Worm (Caenorhabditis elegans) whole organism, young adult: ENCODE data around the gene F26D2.13.

Experiments used
- B0035.1 ChIP-seq: sonication (generic microtip); optimal IDR thresholded peaks from 2 replicates; lab custom pipeline; 2016; ENCODE audit warnings: missing genetic modification characterization, mild to moderate bottlenecking, missing compliant biosample characterization, missing genotype, missing genetic modification reagents
- C06A6.2 ChIP-seq: fragments of 200-800 bp; sonication (Bioruptor generic); conservative IDR thresholded peaks from 2 replicates; pipeline ENCODE4 v1.3.6; 2022; ENCODE audit warnings: missing genetic modification characterization, missing compliant biosample characterization
- C17E4.6 ChIP-seq: fragments of 200-800 bp; sonication (Bioruptor generic); IDR thresholded peaks from 2 replicates; pipeline ENCODE4 v1.3.6; 2022; ENCODE audit warnings: missing genetic modification reagents, missing genetic modification characterization, missing compliant biosample characterization
- F39B2.1 ChIP-seq: fragments of 200-800 bp; sonication (Bioruptor generic); IDR thresholded peaks from 2 replicates; pipeline ENCODE4 v1.3.6; 2022; ENCODE audit warnings: missing genetic modification reagents, missing genetic modification characterization, missing compliant biosample characterization
- F52B5.7 ChIP-seq: sonication (generic microtip); optimal IDR thresholded peaks from 2 replicates; lab custom pipeline; 2016; ENCODE audit warnings: mild to moderate bottlenecking, missing genetic modification characterization, missing compliant biosample characterization
- F57C9.4 ChIP-seq: sonication (generic microtip); optimal IDR thresholded peaks from 2 replicates; lab custom pipeline; 2017; ENCODE audit warnings: mild to moderate bottlenecking, missing genetic modification characterization, missing compliant biosample characterization
- K11D2.4 ChIP-seq: fragments of 200-800 bp; sonication (Bioruptor generic); IDR thresholded peaks from 2 replicates; pipeline ENCODE4 v1.3.6; 2022; ENCODE audit warnings: missing genetic modification reagents, missing genetic modification characterization, missing compliant biosample characterization
- T07F8.4 ChIP-seq: sonication (generic microtip); optimal IDR thresholded peaks from 2 replicates; lab custom pipeline; 2016; ENCODE audit warnings: mild to moderate bottlenecking, missing genetic modification characterization, moderate library complexity, missing compliant biosample characterization
- akir-1 ChIP-seq: fragments of 200-800 bp; sonication (Bioruptor generic); optimal IDR thresholded peaks from 2 replicates; lab custom pipeline; 2018; ENCODE audit warnings: mild to moderate bottlenecking, missing genetic modification characterization, moderate library complexity, missing compliant biosample characterization
- aptf-2 ChIP-seq: fragments of 200-800 bp; sonication (Bioruptor generic); conservative IDR thresholded peaks from 2 replicates; pipeline ENCODE4 v1.3.6; 2022; ENCODE audit warnings: missing genetic modification reagents, missing genetic modification characterization, missing compliant biosample characterization
- aptf-3 ChIP-seq: fragments of 200-800 bp; sonication (Bioruptor generic); IDR thresholded peaks from 2 replicates; pipeline ENCODE4 v1.3.6; 2022; ENCODE audit warnings: missing genetic modification characterization, missing compliant biosample characterization
- attf-3 ChIP-seq: fragments of 200-800 bp; sonication (Bioruptor generic); conservative IDR thresholded peaks from 2 replicates; pipeline ENCODE4 v1.3.6; 2022; ENCODE audit warnings: missing genetic modification reagents, missing genetic modification characterization, missing compliant biosample characterization
- attf-6 ChIP-seq: fragments of 200-800 bp; sonication (Bioruptor generic); IDR thresholded peaks from 2 replicates; pipeline ENCODE4 v1.3.6; 2022; ENCODE audit warnings: missing genetic modification reagents, missing genetic modification characterization, missing compliant biosample characterization
- bed-1 ChIP-seq: fragments of 200-800 bp; sonication (Bioruptor generic); IDR thresholded peaks from 2 replicates; pipeline ENCODE4 v1.3.6; 2022; ENCODE audit warnings: missing genetic modification reagents, missing genetic modification characterization, missing compliant biosample characterization
- cebp-1 ChIP-seq, 2 experiments: fragments of 200-800 bp in 1 of 2; sonication (Bioruptor generic) in 1 of 2; sonication (generic microtip) in 1 of 2; IDR thresholded peaks in 1 of 2; optimal IDR thresholded peaks in 1 of 2; 2 replicates each; pipeline versions ENCODE4 v1.3.6 to Lab custom; 2017 to 2022; ENCODE audit warnings: missing compliant biosample characterization in 2 of 2, missing genetic modification characterization in 2 of 2, mild to moderate bottlenecking in 1 of 2, missing genetic modification reagents in 1 of 2, moderate library complexity in 1 of 2
- die-1 ChIP-seq: sonication (generic microtip); optimal IDR thresholded peaks from 2 replicates; lab custom pipeline; 2016; ENCODE audit warnings: missing genotype, mild to moderate bottlenecking, missing genetic modification characterization, missing compliant biosample characterization
- egl-18 ChIP-seq: fragments of 200-800 bp; sonication (Bioruptor generic); IDR thresholded peaks from 2 replicates; pipeline ENCODE4 v1.3.6; 2022; ENCODE audit warnings: missing genetic modification reagents, missing genetic modification characterization, missing compliant biosample characterization
- ekl-4 ChIP-seq: fragments of 200-800 bp; sonication (Bioruptor generic); IDR thresholded peaks from 2 replicates; pipeline ENCODE4 v1.3.6; 2022; ENCODE audit warnings: missing genetic modification reagents, missing genetic modification characterization, missing compliant biosample characterization
- fkh-3 ChIP-seq: sonication (generic microtip); optimal IDR thresholded peaks from 2 replicates; lab custom pipeline; 2016; ENCODE audit warnings: mild to moderate bottlenecking, missing genetic modification characterization, missing compliant biosample characterization
- gei-17 ChIP-seq: fragments of 200-800 bp; sonication (Bioruptor generic); optimal IDR thresholded peaks from 2 replicates; lab custom pipeline; 2018; ENCODE audit warnings: mild to moderate bottlenecking, missing genetic modification characterization, missing compliant biosample characterization
- him-1 ChIP-seq: sonication (generic microtip); optimal IDR thresholded peaks from 2 replicates; lab custom pipeline; 2016; ENCODE audit warnings: missing genotype, missing genetic modification reagents, missing genetic modification characterization, missing compliant biosample characterization
- hmg-1.2 ChIP-seq: fragments of 200-800 bp; sonication (Bioruptor generic); IDR thresholded peaks from 2 replicates; pipeline ENCODE4 v1.3.6; 2022; ENCODE audit warnings: missing genetic modification reagents, missing genetic modification characterization, missing compliant biosample characterization
- lir-1 ChIP-seq: fragments of 200-800 bp; sonication (Bioruptor generic); conservative IDR thresholded peaks from 2 replicates; pipeline ENCODE4 v1.3.6; 2022; ENCODE audit warnings: missing genetic modification reagents, missing genetic modification characterization, missing compliant biosample characterization
- lsl-1 ChIP-seq: fragments of 200-800 bp; sonication (Bioruptor generic); optimal IDR thresholded peaks from 2 replicates; lab custom pipeline; 2018; ENCODE audit warnings: mild to moderate bottlenecking, missing genetic modification characterization, moderate library complexity, missing compliant biosample characterization
- madf-10 ChIP-seq: sonication (generic microtip); optimal IDR thresholded peaks from 2 replicates; lab custom pipeline; 2016; ENCODE audit warnings: mild to moderate bottlenecking, missing genetic modification characterization, missing compliant biosample characterization
- madf-3 ChIP-seq: fragments of 200-800 bp; sonication (Bioruptor generic); IDR thresholded peaks from 2 replicates; pipeline ENCODE4 v1.3.6; 2022; ENCODE audit warnings: missing genetic modification reagents, missing genetic modification characterization, missing compliant biosample characterization
- madf-8 ChIP-seq: fragments of 200-800 bp; sonication (Bioruptor generic); conservative IDR thresholded peaks from 2 replicates; pipeline ENCODE4 v1.3.6; 2022; ENCODE audit warnings: missing genetic modification reagents, missing genetic modification characterization, missing compliant biosample characterization
- mcd-1 ChIP-seq: fragments of 200-800 bp; sonication (Bioruptor generic); IDR thresholded peaks from 2 replicates; pipeline ENCODE4 v1.3.6; 2022; ENCODE audit warnings: missing genetic modification reagents, missing genetic modification characterization, missing compliant biosample characterization
- nfya-2 ChIP-seq: fragments of 200-800 bp; sonication (Bioruptor generic); IDR thresholded peaks from 2 replicates; pipeline ENCODE4 v1.3.6; 2022; ENCODE audit warnings: missing genetic modification reagents, missing genetic modification characterization, missing compliant biosample characterization
- nhr-179 ChIP-seq: sonication (generic microtip); optimal IDR thresholded peaks from 2 replicates; lab custom pipeline; 2016; ENCODE audit warnings: mild to moderate bottlenecking, missing genetic modification characterization, missing compliant biosample characterization
- pha-4 ChIP-seq: fragments of 150-350 bp; sonication (generic microtip); optimal IDR thresholded peaks from 2 replicates; lab custom pipeline; 2014; ENCODE audit warnings: missing biosample characterization, missing genetic modification reagents, missing genetic modification characterization
- rcor-1 ChIP-seq: fragments of 200-800 bp; sonication (Bioruptor generic); IDR thresholded peaks from 2 replicates; pipeline ENCODE4 v1.3.6; 2022; ENCODE audit warnings: missing genetic modification reagents, missing genetic modification characterization, missing compliant biosample characterization
- rpc-1 ChIP-seq, 2 experiments: fragments of 150-350 bp in 1 of 2; sonication (generic microtip) in 1 of 2; optimal IDR thresholded peaks; 2 replicates each; lab custom pipeline; 2014 to 2018; ENCODE audit warnings: missing biosample characterization in 1 of 2, missing genetic modification characterization in 1 of 2, missing genetic modification reagents in 1 of 2, missing genotype in 1 of 2
- sdz-38 ChIP-seq: sonication (generic microtip); optimal IDR thresholded peaks from 2 replicates; lab custom pipeline; 2016; ENCODE audit warnings: missing genotype, missing genetic modification characterization, missing compliant biosample characterization
- snpc-1.1 ChIP-seq: sonication (generic microtip); optimal IDR thresholded peaks from 2 replicates; lab custom pipeline; 2017; ENCODE audit warnings: missing genetic modification characterization, mild to moderate bottlenecking, missing compliant biosample characterization, antibody characterized with exemption, moderate library complexity, missing genotype, missing genetic modification reagents; ENCODE audit not compliant: insufficient read depth
- snpc-1.3 ChIP-seq: sonication (generic microtip); optimal IDR thresholded peaks from 2 replicates; lab custom pipeline; 2017; ENCODE audit warnings: missing genetic modification characterization, mild to moderate bottlenecking, missing compliant biosample characterization, antibody characterized with exemption, moderate library complexity, missing genotype, missing genetic modification reagents; ENCODE audit not compliant: insufficient read depth
- snpc-4 ChIP-seq, 5 experiments: fragments of 150-350 bp in 1 of 5; sonication (generic microtip) in 4 of 5; optimal IDR thresholded peaks; 2 replicates each; lab custom pipeline; 2014 to 2018; ENCODE audit warnings: missing genetic modification characterization in 5 of 5, missing biosample characterization in 3 of 5, antibody characterized with exemption in 2 of 5, mild to moderate bottlenecking in 2 of 5, missing compliant biosample characterization in 2 of 5, missing genotype in 2 of 5, moderate library complexity in 2 of 5, missing genetic modification reagents in 1 of 5
- tlf-1 ChIP-seq: fragments of 200-800 bp; sonication (Bioruptor generic); optimal IDR thresholded peaks from 2 replicates; lab custom pipeline; 2018; ENCODE audit warnings: mild to moderate bottlenecking, missing genetic modification characterization, missing compliant biosample characterization
- unc-62 ChIP-seq: fragments of 150-350 bp; optimal IDR thresholded peaks from 2 replicates; lab custom pipeline; 2014; ENCODE audit warnings: missing biosample characterization, missing genetic modification reagents, missing genetic modification characterization
- zfh-2 ChIP-seq: fragments of 200-800 bp; sonication (Bioruptor generic); conservative IDR thresholded peaks from 2 replicates; pipeline ENCODE4 v1.3.6; 2022; ENCODE audit warnings: missing genetic modification reagents, missing genetic modification characterization, missing compliant biosample characterization
- ztf-25 ChIP-seq: fragments of 200-800 bp; sonication (Bioruptor generic); IDR thresholded peaks from 2 replicates; pipeline ENCODE4 v1.3.6; 2022; ENCODE audit warnings: missing genetic modification reagents, missing genetic modification characterization, missing compliant biosample characterization
- ztf-28 ChIP-seq: fragments of 200-800 bp; sonication (Bioruptor generic); IDR thresholded peaks from 2 replicates; pipeline ENCODE4 v1.3.6; 2022; ENCODE audit warnings: missing genetic modification reagents, missing genetic modification characterization, missing compliant biosample characterization
- ztf-3 ChIP-seq: fragments of 200-800 bp; sonication (Bioruptor generic); optimal IDR thresholded peaks from 2 replicates; lab custom pipeline; 2018; ENCODE audit warnings: mild to moderate bottlenecking, missing genetic modification characterization, missing compliant biosample characterization

F26D2.13 gene

DNA sequence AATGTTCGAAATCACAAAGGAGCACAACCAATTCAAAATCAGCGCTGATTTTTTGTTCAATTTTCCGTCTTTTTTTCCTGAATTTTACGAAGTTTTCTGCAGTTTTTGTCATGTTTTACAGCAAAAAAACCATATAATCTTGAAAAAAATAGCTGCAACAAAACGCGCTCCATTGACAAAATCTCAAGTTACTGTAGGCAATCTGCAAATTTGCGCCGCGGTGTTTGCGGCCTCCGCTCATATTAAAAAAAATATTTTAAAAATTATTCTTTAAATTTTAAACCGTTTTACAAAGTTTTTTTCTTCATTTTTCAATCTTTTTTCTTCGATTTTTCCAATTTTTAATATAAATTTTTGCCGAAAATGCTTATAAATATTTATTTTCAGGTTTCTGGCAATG lies 30.0 kb downstream of the F26D2.13 start (continued):
- TF ChIP-seq snpc-4 (GFP tag; optimal IDR thresholded peaks at IDR 0.05; lab: Kevin White, UChicago) (peak; percentile 3), snpc-4 (tag; optimal IDR thresholded peaks at IDR 0.05; lab: Kevin White, UChicago) (peak in 1 of 4 experiments; percentile 14), B0035.1 (tag; lab: Kevin White, UChicago) (no peak), sdz-38 (tag; lab: Kevin White, UChicago) (no peak), cebp-1 (GFP tag; IDR thresholded peaks at IDR 0.05; lab: Robert Waterston, UW) (no peak), cebp-1 (tag; optimal IDR thresholded peaks at IDR 0.05; lab: Kevin White, UChicago) (no peak), madf-10 (tag; lab: Kevin White, UChicago) (no peak), nhr-179 (no peak), unc-62 (no peak), rcor-1 (GFP tag; lab: Robert Waterston, UW) (no peak), hmg-1.2 (GFP tag; lab: Robert Waterston, UW) (no peak), mcd-1 (GFP tag; lab: Robert Waterston, UW) (peak; percentile 46; the same call in 1 of the 2 replicates), lsl-1 (GFP tag; lab: Kevin White, UChicago) (peak; percentile 81), egl-18 (no peak), C17E4.6 (GFP tag; lab: Robert Waterston, UW) (no peak), him-1 (peak; percentile 16), fkh-3 (tag; lab: Kevin White, UChicago) (no peak)

DNA sequence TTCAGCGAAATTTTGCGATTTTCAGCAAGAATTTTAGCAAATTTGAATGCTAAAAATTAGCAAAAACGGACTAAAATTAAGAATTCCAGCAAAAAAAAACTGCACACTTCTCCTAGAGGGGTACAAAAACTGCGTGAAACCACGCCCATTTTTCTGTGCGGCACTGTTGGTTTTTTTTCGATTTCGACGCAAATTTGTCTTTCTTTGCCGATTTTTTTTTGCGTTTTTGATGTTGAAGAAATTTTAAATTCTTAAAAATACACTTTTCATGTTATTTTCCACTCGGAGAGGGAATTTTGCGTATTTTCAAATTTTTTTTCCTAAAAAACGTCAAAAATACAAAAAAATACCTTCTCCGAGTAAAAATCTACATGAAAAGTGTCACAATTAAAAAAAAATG lies 31.4 kb downstream of the F26D2.13 start, which contains the start of gene syp-1:
TSS of gene syp-1 (plus strand) at position 301 of the 400 bp plus-strand sequence.
- TF ChIP-seq F57C9.4 (tag; lab: Kevin White, UChicago), result no peak
- TF ChIP-seq him-1, result no peak
- TF ChIP-seq C06A6.2 (GFP tag; lab: Robert Waterston, UW), result no peak
- TF ChIP-seq aptf-2, result no peak
- TF ChIP-seq attf-3 (GFP tag; lab: Robert Waterston, UW), result no peak
- TF ChIP-seq lsl-1 (GFP tag; lab: Kevin White, UChicago), result no peak
- TF ChIP-seq lir-1, result no peak
- no peak for TF ChIP-seq ekl-4 (GFP tag; lab: Robert Waterston, UW)
- no peak for TF ChIP-seq T07F8.4 (tag; lab: Kevin White, UChicago)
- TF ChIP-seq rpc-1 (optimal IDR thresholded peaks at IDR 0.05; lab: Kevin White, UChicago), result no peak
- no peak for TF ChIP-seq rpc-1 (tag; optimal IDR thresholded peaks at IDR 0.05; lab: Kevin White, UChicago)
- TF ChIP-seq akir-1 (GFP tag; lab: Kevin White, UChicago), result no peak
- TF ChIP-seq nfya-2 (GFP tag; lab: Robert Waterston, UW), result no peak

DNA sequence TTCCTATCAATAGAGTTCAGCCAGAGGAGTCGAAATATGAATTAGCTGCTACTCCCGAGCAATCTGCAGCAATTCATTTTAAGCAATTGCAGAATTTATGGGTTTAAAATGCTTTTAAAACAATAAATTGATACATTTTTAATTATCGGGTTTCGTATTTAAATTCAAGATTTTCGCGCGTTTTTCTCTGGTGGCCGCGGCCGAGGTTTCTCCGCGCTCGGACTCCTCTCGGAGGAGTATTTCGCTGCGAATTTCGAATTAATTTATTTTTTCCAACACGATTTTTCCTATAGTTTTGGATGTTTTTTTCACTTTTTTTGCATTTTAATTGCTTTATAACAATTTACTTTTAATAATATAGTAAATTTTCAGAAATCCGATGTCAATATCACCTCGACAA lies 33.9 kb downstream of the F26D2.13 start, which contains the start of gene F13A7.14:
TSS of gene F13A7.14 (plus strand) at position 373 of the 400 bp plus-strand sequence.
- TF ChIP-seq madf-8, result peak; percentile 66
- no peak for TF ChIP-seq zfh-2 (GFP tag; lab: Robert Waterston, UW)
- no peak for TF ChIP-seq F52B5.7 (tag; lab: Kevin White, UChicago)
- TF ChIP-seq C06A6.2 (GFP tag; lab: Robert Waterston, UW), result no peak; the same call in 1 of the 2 replicates
- no peak for TF ChIP-seq sdz-38 (tag; lab: Kevin White, UChicago)
- no peak for TF ChIP-seq tlf-1
- TF ChIP-seq ekl-4 (GFP tag; lab: Robert Waterston, UW), result no peak
- no peak for TF ChIP-seq bed-1
- no peak for TF ChIP-seq madf-3 (GFP tag; lab: Robert Waterston, UW)
- TF ChIP-seq ztf-3, result no peak
- no peak for TF ChIP-seq gei-17 (GFP tag; lab: Kevin White, UChicago)
- TF ChIP-seq lir-1, result peak; percentile 60
- TF ChIP-seq egl-18, result no peak
- no peak for TF ChIP-seq F57C9.4 (tag; lab: Kevin White, UChicago)
- no peak for TF ChIP-seq pha-4 (tag; lab: Kevin White, UChicago)
- TF ChIP-seq rcor-1 (GFP tag; lab: Robert Waterston, UW), result peak; percentile 70
- TF ChIP-seq aptf-3 (GFP tag; lab: Robert Waterston, UW), result no peak
- no peak for TF ChIP-seq ztf-28 (GFP tag; lab: Robert Waterston, UW)
- TF ChIP-seq die-1, result no peak
- TF ChIP-seq snpc-1.1 (tag; lab: Kevin White, UChicago), result no peak
- peak; percentile 76 for TF ChIP-seq attf-6 (GFP tag; lab: Robert Waterston, UW)
- no peak for TF ChIP-seq F39B2.1 (GFP tag; lab: Robert Waterston, UW)
- no peak for TF ChIP-seq ztf-25 (GFP tag; lab: Robert Waterston, UW)
- TF ChIP-seq snpc-1.3, result peak; percentile 39
- TF ChIP-seq K11D2.4, result 0 out of 2 replicates have a peak, but pooled peaks have one; percentile 37
